Worm (Caenorhabditis elegans) whole organism, L3 larva: ENCODE measurements around the gene F09E5.3.
A peak's percentile ranks its signal among the peaks of the same experiment; 100 is the strongest.

Experiments
- ceh-28 ChIP-seq: fragments of 150-350 bp; optimal IDR thresholded peaks from 2 replicates; lab custom pipeline; 2014; ENCODE audit warnings: missing biosample characterization, missing genetic modification reagents, missing genetic modification characterization
- elt-2 ChIP-seq: sonication (generic microtip); optimal IDR thresholded peaks from 2 replicates; lab custom pipeline; 2016; ENCODE audit warnings: missing genetic modification reagents, mild to moderate bottlenecking, missing genetic modification characterization, missing compliant biosample characterization
- elt-3 ChIP-seq, 3 experiments: fragments of 150-350 bp in 1 of 3; sonication (generic microtip) in 2 of 3; optimal IDR thresholded peaks; 2 replicates in 2 of 3; 4 replicates in 1 of 3; lab custom pipeline; 2014 to 2017; ENCODE audit warnings: missing biosample characterization in 3 of 3, missing genetic modification characterization in 3 of 3
- nfya-1 ChIP-seq: sonication (generic microtip); optimal IDR thresholded peaks from 2 replicates; lab custom pipeline; 2017; ENCODE audit warnings: missing genetic modification characterization, mild to moderate bottlenecking, missing compliant biosample characterization, antibody characterized with exemption, moderate library complexity; ENCODE audit not compliant: insufficient read depth
- pha-4 ChIP-seq: fragments of 150-350 bp; optimal IDR thresholded peaks from 2 replicates; lab custom pipeline; 2014; ENCODE audit warnings: missing biosample characterization, missing genetic modification reagents, missing genetic modification characterization
- snpc-4 ChIP-seq: fragments of 150-350 bp; optimal IDR thresholded peaks from 2 replicates; lab custom pipeline; 2014; ENCODE audit warnings: missing biosample characterization, missing genetic modification characterization
- unc-39 ChIP-seq: sonication (generic microtip); optimal IDR thresholded peaks from 4 replicates; lab custom pipeline; 2017; ENCODE audit warnings: missing biosample characterization, missing genetic modification characterization

- TF ChIP-seq nfya-1 (tag; lab: Kevin White, UChicago), result no peak
- TF ChIP-seq pha-4 (tag; lab: Kevin White, UChicago), result no peak
- TF ChIP-seq snpc-4 (tag; lab: Kevin White, UChicago), result no peak
- TF ChIP-seq elt-2 (tag; lab: Kevin White, UChicago), result peak; percentile 37
- TF ChIP-seq ceh-28 (tag; lab: Kevin White, UChicago), result no peak
- no peak for TF ChIP-seq elt-3 (tag; optimal IDR thresholded peaks at IDR 0.05; lab: Kevin White, UChicago)
- no peak for TF ChIP-seq unc-39
These were observed 20.2 kb upstream of the F09E5.3 start for ce11 chrII:5353642-5354041.
